Fruit fly (Drosophila melanogaster) whole organism, embryonic: Measurements from ENCODE around the gene Vsx1.

Experiments used
- CG3163 ChIP-seq: fragments of 200-800 bp; sonication (Bioruptor generic); optimal IDR thresholded peaks from 3 replicates; lab custom pipeline; 2016; ENCODE audit warnings: missing biosample characterization, missing genetic modification characterization
- Nf-YA ChIP-seq: fragments of 200-800 bp; sonication (Bioruptor generic); IDR thresholded peaks from 2 replicates; pipeline ENCODE4 v1.3.6; 2022; ENCODE audit warnings: missing biosample characterization, missing genetic modification characterization
- NfI ChIP-seq: fragments of 200-800 bp; sonication (Bioruptor generic); optimal IDR thresholded peaks from 3 replicates; lab custom pipeline; 2018; ENCODE audit warnings: missing biosample characterization, mild to moderate bottlenecking, missing genetic modification characterization, moderate library complexity
- Xrp1 ChIP-seq: fragments of 200-800 bp; sonication (Bioruptor generic); IDR thresholded peaks from 2 replicates; pipeline ENCODE4 v1.3.6; 2022; ENCODE audit warnings: missing biosample characterization, missing genetic modification characterization
- cato ChIP-seq: fragments of 200-800 bp; sonication (Bioruptor generic); optimal IDR thresholded peaks from 2 replicates; lab custom pipeline; 2016; ENCODE audit warnings: missing biosample characterization, missing genetic modification characterization, borderline replicate concordance
- ci ChIP-seq: fragments of 200-800 bp; sonication (Bioruptor generic); IDR thresholded peaks from 3 replicates; pipeline ENCODE4 v1.3.6; 2022; ENCODE audit warnings: missing biosample characterization, missing genetic modification characterization
- ftz-f1 ChIP-seq: fragments of 200-800 bp; sonication (Bioruptor generic); optimal IDR thresholded peaks from 2 replicates; lab custom pipeline; 2016; ENCODE audit warnings: missing biosample characterization, missing genetic modification characterization
- hkb ChIP-seq, 2 experiments: fragments of 200-800 bp in 1 of 2; fragments of >200 bp in 1 of 2; sonication (Bioruptor generic) in 1 of 2; IDR thresholded peaks in 1 of 2; optimal IDR thresholded peaks in 1 of 2; 2 replicates each; pipeline versions ENCODE4 v1.3.6 to Lab custom; 2017 to 2022; ENCODE audit warnings: missing biosample characterization in 1 of 2, missing genetic modification characterization in 1 of 2
- nom ChIP-seq: fragments of 200-800 bp; sonication (Bioruptor generic); optimal IDR thresholded peaks from 2 replicates; lab custom pipeline; 2017; ENCODE audit warnings: missing biosample characterization, missing genetic modification characterization, mild to moderate bottlenecking, moderate library complexity, missing genetic modification reagents
- pita ChIP-seq: fragments of 200-800 bp; sonication (Bioruptor generic); optimal IDR thresholded peaks from 2 replicates; lab custom pipeline; 2017; ENCODE audit warnings: missing biosample characterization, mild to moderate bottlenecking, missing genetic modification characterization
- sd ChIP-seq: fragments of 200-800 bp; sonication (Bioruptor generic); optimal IDR thresholded peaks from 3 replicates; lab custom pipeline; 2018; ENCODE audit warnings: missing biosample characterization, mild to moderate bottlenecking, missing genetic modification characterization, moderate library complexity

DNA sequence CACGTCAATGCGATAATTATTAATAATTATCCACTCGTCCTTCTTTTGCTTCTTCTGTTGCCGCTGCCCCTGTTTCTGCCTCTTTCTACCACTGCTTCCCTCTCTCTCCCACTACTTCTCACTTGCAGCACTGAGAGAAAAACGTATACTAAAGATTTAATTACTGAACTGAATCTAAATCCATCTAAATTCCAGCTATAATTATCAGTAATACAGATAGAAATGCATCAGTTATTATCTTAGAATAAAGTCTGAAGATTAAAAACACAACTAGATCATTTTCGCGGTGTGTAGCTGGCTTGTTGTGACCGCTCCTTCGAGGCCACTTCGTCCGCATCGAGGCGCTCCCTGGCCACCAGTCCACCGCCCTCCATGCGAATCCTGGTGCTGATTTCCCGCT, 4.1 kb upstream of the Vsx1 start:
- TF ChIP-seq CG3163 = no peak
- TF ChIP-seq pita = no peak
- no peak for TF ChIP-seq NfI (GFP tag; lab: Kevin White, UChicago)
- no peak for TF ChIP-seq ci
- TF ChIP-seq sd (tag; lab: Kevin White, UChicago) = no peak
- TF ChIP-seq hkb (optimal IDR thresholded peaks at IDR 0.05; lab: Kevin White, UChicago) = no peak
- no peak for TF ChIP-seq hkb (GFP tag; IDR thresholded peaks at IDR 0.05; lab: Robert Waterston, UW)
- TF ChIP-seq ftz-f1 (GFP tag; lab: Kevin White, UChicago) = no peak
- TF ChIP-seq Xrp1 (GFP tag; lab: Robert Waterston, UW) = no peak
- TF ChIP-seq Nf-YA (GFP tag; lab: Robert Waterston, UW) = no peak
- TF ChIP-seq nom (GFP tag; lab: Kevin White, UChicago) = no peak
- no peak for TF ChIP-seq cato
